Worm (Caenorhabditis elegans): ENCODE results near the gene rsp-2.

ce11 chrII:11444973-11445372 is 7.8 kb downstream of the rsp-2 start, which contains the start of gene W02B12.13:
- TF ChIP-seq nhr-11 (tag; optimal IDR thresholded peaks at IDR 0.05) (no peak), snpc-4 (tag; optimal IDR thresholded peaks at IDR 0.05) (no peak), ets-5 (GFP tag; IDR thresholded peaks at IDR 0.05) (no peak), unc-130 (tag; optimal IDR thresholded peaks at IDR 0.05) (no peak), nhr-28 (tag; optimal IDR thresholded peaks at IDR 0.05) (no peak), nhr-76 (tag; optimal IDR thresholded peaks at IDR 0.05) (no peak), elt-2 (tag; optimal IDR thresholded peaks at IDR 0.05) (no peak), lin-13 (GFP tag; optimal IDR thresholded peaks at IDR 0.05) (no peak), nhr-12 (tag; optimal IDR thresholded peaks at IDR 0.05) (no peak), mdl-1 (tag; optimal IDR thresholded peaks at IDR 0.05) (no peak), aly-2 (tag; optimal IDR thresholded peaks at IDR 0.05) (no peak), elt-3 (tag; optimal IDR thresholded peaks at IDR 0.05) (no peak)
